Fruit fly (Drosophila melanogaster) ovary, adult (tissue): ENCODE results near the gene 825-Oak.
"Not testable (repeated sequence)": the region's sequence is repeated elsewhere in the genome, so short reads cannot be mapped to it uniquely, and the experiment has no call there.

Source experiments
- CG17801 ChIP-seq: fragments of 200-800 bp; optimal IDR thresholded peaks from 2 replicates; lab custom pipeline; 2019; ENCODE audit warnings: missing biosample characterization, mild to moderate bottlenecking, missing genetic modification characterization, moderate library complexity; ENCODE audit not compliant: partially characterized antibody

825-Oak gene

dm6 chr3L:19472128-19472527 lies at the start of gene 825-Oak, which contains the start of gene CG12519:
825-Oak (minus strand) TSS chr3L:19472228.
CG12519 (plus strand) TSS chr3L:19472491.
- TF ChIP-seq CG17801 (GFP tag; lab: Kevin White, UChicago) = not testable (repeated sequence)

- TF ChIP-seq CG17801 (GFP tag; lab: Kevin White, UChicago) = no peak
Measured at dm6 chr3L:19521093-19521492, 49.1 kb upstream of the 825-Oak start.

dm6 chr3L:19520645-19521044 lies 48.6 kb upstream of the 825-Oak start, which contains the start of gene Cpr76Bc:
Cpr76Bc (plus strand) TSS chr3L:19520945.
- TF ChIP-seq CG17801 (GFP tag; lab: Kevin White, UChicago) = no peak

dm6 chr3L:19519349-19519748 lies 47.3 kb upstream of the 825-Oak start, which contains the start of gene Cpr76Bb:
Cpr76Bb (plus strand) TSS chr3L:19519649.
- no peak for TF ChIP-seq CG17801 (GFP tag; lab: Kevin White, UChicago)

- no peak for TF ChIP-seq CG17801 (GFP tag; lab: Kevin White, UChicago)
Measured at dm6 chr3L:19518232-19518631, 46.2 kb upstream of the 825-Oak start, which contains the start of gene Cpr76Ba. Cpr76Ba (minus strand) TSS chr3L:19518332.

- no peak for TF ChIP-seq CG17801 (GFP tag; lab: Kevin White, UChicago)
Measured at dm6 chr3L:19516547-19516946, 44.5 kb upstream of the 825-Oak start.

- no peak for TF ChIP-seq CG17801 (GFP tag; lab: Kevin White, UChicago)
Measured at dm6 chr3L:19512672-19513071, 40.6 kb upstream of the 825-Oak start.

dm6 chr3L:19504719-19505118 lies 32.7 kb upstream of the 825-Oak start:
- TF ChIP-seq CG17801 (GFP tag; lab: Kevin White, UChicago) = no peak

- no peak for TF ChIP-seq CG17801 (GFP tag; lab: Kevin White, UChicago)
Measured at dm6 chr3L:19503770-19504169, 31.7 kb upstream of the 825-Oak start, which contains the start of gene CG9452. CG9452 (minus strand) TSS chr3L:19503870.

- TF ChIP-seq CG17801 (GFP tag; lab: Kevin White, UChicago) = no peak
Measured at dm6 chr3L:19500698-19501097, 28.7 kb upstream of the 825-Oak start, which contains the start of gene CG9451. CG9451 (minus strand) TSS chr3L:19500798.

- no peak for TF ChIP-seq CG17801 (GFP tag; lab: Kevin White, UChicago)
Measured at dm6 chr3L:19499334-19499733, 27.3 kb upstream of the 825-Oak start.

- TF ChIP-seq CG17801 (GFP tag; lab: Kevin White, UChicago) = no peak
Measured at dm6 chr3L:19497623-19498022, 25.6 kb upstream of the 825-Oak start, which contains the start of gene CG9449. CG9449 (minus strand) TSS chr3L:19497723.

- TF ChIP-seq CG17801 (GFP tag; lab: Kevin White, UChicago) = no peak
Measured at dm6 chr3L:19497135-19497534, 25.1 kb upstream of the 825-Oak start.

- TF ChIP-seq CG17801 (GFP tag; lab: Kevin White, UChicago) = no peak
Measured at dm6 chr3L:19496600-19496999, 24.6 kb upstream of the 825-Oak start.

- peak; percentile 43 for TF ChIP-seq CG17801 (GFP tag; lab: Kevin White, UChicago)
Measured at dm6 chr3L:19495991-19496588, 24.1 kb upstream of the 825-Oak start.

dm6 chr3L:19494954-19495353 lies 22.9 kb upstream of the 825-Oak start:
- no peak for TF ChIP-seq CG17801 (GFP tag; lab: Kevin White, UChicago)
